Worm (Caenorhabditis elegans): ENCODE results near the gene rpl-23.

DNA sequence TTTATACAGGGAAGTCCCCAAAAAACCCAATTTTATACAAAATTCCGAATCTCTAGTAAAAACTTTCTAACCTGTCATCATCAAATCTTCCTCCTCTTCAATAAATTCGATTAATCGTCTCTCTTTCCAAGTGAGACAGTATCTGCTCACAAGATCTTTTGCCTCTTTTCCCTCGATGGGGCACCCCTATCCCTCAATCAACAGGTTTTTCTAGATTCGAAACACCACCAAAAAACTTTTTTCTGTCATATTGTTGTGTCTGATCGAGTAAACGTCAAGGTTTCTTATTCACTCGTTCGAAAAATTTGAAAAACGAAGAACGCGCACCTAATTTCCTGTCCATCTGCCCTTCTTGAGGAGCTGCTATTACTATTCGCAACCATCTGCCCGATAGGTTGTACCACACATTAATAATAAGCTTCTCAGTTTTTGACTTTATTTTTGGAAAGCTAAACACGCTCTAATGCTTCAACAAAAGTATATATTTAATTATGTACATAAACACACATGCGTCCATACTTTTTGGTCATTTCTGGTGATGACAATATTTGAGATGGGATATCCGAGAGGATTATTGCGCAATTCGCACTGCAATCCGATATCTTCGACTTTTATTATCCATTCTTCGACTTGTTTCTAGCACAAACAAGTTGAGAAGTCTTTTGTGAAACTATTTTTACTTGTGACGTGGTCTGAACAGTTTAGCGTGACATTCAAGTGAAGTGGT is 13.3 kb upstream of the rpl-23 start:
- TF ChIP-seq ama-1 (optimal IDR thresholded peaks at IDR 0.05): no peak
- no peak for TF ChIP-seq ets-7 (tag; optimal IDR thresholded peaks at IDR 0.05)
- no peak for TF ChIP-seq tbx-37 (GFP tag; conservative IDR thresholded peaks at IDR 0.05)
- no peak for TF ChIP-seq hnd-1 (tag; optimal IDR thresholded peaks at IDR 0.05)
- no peak for TF ChIP-seq scrt-1 (GFP tag; IDR thresholded peaks at IDR 0.05)
- no peak for TF ChIP-seq tra-4 (tag; optimal IDR thresholded peaks at IDR 0.05)
- no peak for TF ChIP-seq pes-1 (GFP tag; IDR thresholded peaks at IDR 0.05)
- TF ChIP-seq aly-1 (tag; optimal IDR thresholded peaks at IDR 0.05): no peak
- TF ChIP-seq ceh-36 (tag; optimal IDR thresholded peaks at IDR 0.05): no peak
- no peak for TF ChIP-seq flt-1 (GFP tag; IDR thresholded peaks at IDR 0.05)
- TF ChIP-seq hmg-4 (GFP tag; optimal IDR thresholded peaks at IDR 0.05): no peak
- TF ChIP-seq F13C5.2 (tag; optimal IDR thresholded peaks at IDR 0.05): no peak
- no peak for TF ChIP-seq tbx-11 (GFP tag; IDR thresholded peaks at IDR 0.05)
- TF ChIP-seq sea-1 (GFP tag; conservative IDR thresholded peaks at IDR 0.05): no peak

Data from whole organism, early embryonic.